Worm (Caenorhabditis elegans) whole organism, L2 larva: ENCODE results near the gene T22B7.22.
A peak's percentile ranks its signal among the peaks of the same experiment; 100 is the strongest.

Experiments used
- C34F6.9 ChIP-seq: fragments of 150-350 bp; optimal IDR thresholded peaks from 2 replicates; lab custom pipeline; 2014; ENCODE audit warnings: missing biosample characterization, missing genetic modification characterization
- aly-2 ChIP-seq: fragments of 150-350 bp; optimal IDR thresholded peaks from 2 replicates; lab custom pipeline; 2014; ENCODE audit warnings: missing biosample characterization, missing genetic modification characterization
- dmd-4 ChIP-seq: sonication (generic microtip); optimal IDR thresholded peaks from 2 replicates; lab custom pipeline; 2017; ENCODE audit warnings: missing biosample characterization, missing genetic modification characterization
- fos-1 ChIP-seq: fragments of 150-350 bp; optimal IDR thresholded peaks from 2 replicates; lab custom pipeline; 2014; ENCODE audit warnings: missing biosample characterization, missing genetic modification characterization
- lin-39 ChIP-seq: fragments of 150-350 bp; optimal IDR thresholded peaks from 2 replicates; lab custom pipeline; 2014; ENCODE audit warnings: missing biosample characterization, missing genetic modification reagents, missing genetic modification characterization
- nhr-11 ChIP-seq: fragments of 150-350 bp; optimal IDR thresholded peaks from 2 replicates; lab custom pipeline; 2014; ENCODE audit warnings: missing biosample characterization, missing genetic modification characterization
- nhr-23 ChIP-seq: fragments of 150-350 bp; optimal IDR thresholded peaks from 2 replicates; lab custom pipeline; 2014; ENCODE audit warnings: missing biosample characterization, missing genetic modification reagents, missing genetic modification characterization
- nhr-237 ChIP-seq: fragments of 150-350 bp; optimal IDR thresholded peaks from 2 replicates; lab custom pipeline; 2014; ENCODE audit warnings: missing biosample characterization, missing genetic modification characterization
- nhr-77 ChIP-seq: fragments of 150-350 bp; optimal IDR thresholded peaks from 2 replicates; lab custom pipeline; 2014; ENCODE audit warnings: missing biosample characterization, missing genetic modification characterization
- snpc-4 ChIP-seq: fragments of 150-350 bp; optimal IDR thresholded peaks from 2 replicates; lab custom pipeline; 2014; ENCODE audit warnings: missing biosample characterization, missing genetic modification characterization
- unc-39 ChIP-seq: fragments of 150-350 bp; optimal IDR thresholded peaks from 2 replicates; lab custom pipeline; 2014; ENCODE audit warnings: missing biosample characterization, missing genetic modification characterization
- unc-62 ChIP-seq: fragments of 150-350 bp; optimal IDR thresholded peaks from 2 replicates; lab custom pipeline; 2014; ENCODE audit warnings: missing biosample characterization, missing genetic modification reagents, missing genetic modification characterization
- ztf-11 ChIP-seq: sonication (generic microtip); optimal IDR thresholded peaks from 2 replicates; lab custom pipeline; 2017; ENCODE audit warnings: missing biosample characterization, missing genetic modification characterization

DNA sequence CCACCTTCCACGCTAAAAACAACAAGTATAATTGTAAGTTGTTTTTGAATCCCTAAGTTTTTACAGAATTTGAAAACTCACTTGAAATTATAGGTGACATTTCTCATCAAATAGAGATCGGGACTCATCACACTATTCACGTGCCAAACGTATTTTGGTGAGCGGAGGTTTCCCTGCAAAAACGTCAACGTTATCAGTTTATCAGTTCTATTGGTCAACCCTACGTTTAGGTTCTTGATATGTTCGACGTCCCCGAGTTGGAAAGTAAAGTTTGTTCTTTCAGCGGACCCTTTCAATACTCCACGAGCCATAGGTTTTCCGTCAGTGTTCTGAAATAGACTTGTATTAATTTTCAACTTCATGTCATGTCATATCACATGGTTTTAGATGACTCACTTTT is 35.6 kb downstream of the T22B7.22 start:
- TF ChIP-seq nhr-77 = no peak
- TF ChIP-seq nhr-23 = no peak
- TF ChIP-seq dmd-4 (tag; lab: Kevin White, UChicago) = no peak
- TF ChIP-seq fos-1 (tag; lab: Kevin White, UChicago) = peak; percentile 60
- no peak for TF ChIP-seq lin-39
- TF ChIP-seq ztf-11 (tag; lab: Kevin White, UChicago) = no peak
- TF ChIP-seq unc-62 (GFP tag; lab: Kevin White, UChicago) = no peak
- no peak for TF ChIP-seq nhr-11 (tag; lab: Kevin White, UChicago)
- TF ChIP-seq snpc-4 (tag; lab: Kevin White, UChicago) = no peak
- no peak for TF ChIP-seq C34F6.9 (tag; lab: Kevin White, UChicago)
- no peak for TF ChIP-seq unc-39 (tag; lab: Kevin White, UChicago)
- TF ChIP-seq aly-2 (tag; lab: Kevin White, UChicago) = no peak
- no peak for TF ChIP-seq nhr-237
